Fruit fly (Drosophila melanogaster): ENCODE results near the gene Cad96Ca.

Cad96Ca gene

DNA sequence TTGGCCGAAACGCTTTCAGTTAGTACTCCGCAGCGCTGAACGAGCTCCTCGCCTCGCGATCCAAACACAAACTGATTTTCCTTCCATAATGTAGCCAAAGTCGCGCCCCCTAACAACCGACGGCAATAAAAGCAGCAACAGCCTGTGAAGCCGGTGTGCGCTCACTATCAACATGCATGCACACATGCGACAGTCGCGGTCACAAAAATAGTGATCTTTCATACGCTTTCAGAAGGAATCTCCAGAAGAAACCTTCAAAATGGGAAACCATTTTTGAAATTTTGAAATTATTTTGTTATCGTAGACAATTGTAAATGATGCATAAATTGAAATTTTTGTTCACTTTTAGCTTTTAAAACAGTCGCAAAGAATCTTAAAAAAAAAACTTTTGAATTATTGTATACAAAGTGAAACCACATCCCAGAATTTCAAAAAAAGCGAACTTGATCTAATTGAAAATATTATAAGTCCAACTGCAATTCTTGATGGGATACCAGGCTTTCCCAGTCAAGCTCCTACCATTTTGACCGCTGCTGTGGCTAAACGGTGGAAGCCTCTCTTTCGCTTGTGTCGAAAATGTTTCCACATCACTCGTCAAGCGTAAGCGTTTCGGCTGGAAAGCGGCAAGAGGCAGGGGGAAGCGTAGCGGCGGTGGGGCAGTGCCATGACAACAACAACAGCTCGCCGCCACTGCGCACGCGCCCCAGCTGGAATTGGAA is 24.3 kb upstream of the Cad96Ca start, which contains the start of gene Cad96Cb (continued):
- TF ChIP-seq CG2875 (GFP tag; optimal IDR thresholded peaks at IDR 0.05) (peak; percentile 87), ems (GFP tag; optimal IDR thresholded peaks at IDR 0.05) (peak; percentile 76), ERR (GFP tag; optimal IDR thresholded peaks at IDR 0.05) (peak; percentile 54), hb (GFP tag; IDR thresholded peaks at IDR 0.05; ENCODE audit: partially characterized antibody) (no peak), Opbp (GFP tag; IDR thresholded peaks at IDR 0.05; ENCODE audit: partially characterized antibody) (no peak), crc (GFP tag; optimal IDR thresholded peaks at IDR 0.05) (peak; percentile 59), Ets65A (GFP tag) (peak; percentile 95), rib (GFP tag; IDR thresholded peaks at IDR 0.05) (no peak), Sin3A (optimal IDR thresholded peaks at IDR 0.05) (no peak), Usf (GFP tag; optimal IDR thresholded peaks at IDR 0.05) (peak; percentile 56), CG9727 (GFP tag; optimal IDR thresholded peaks at IDR 0.05) (peak; percentile 92), CG17361 (GFP tag; IDR thresholded peaks at IDR 0.05) (peak; percentile 97), wor (GFP tag; IDR thresholded peaks at IDR 0.05) (peak; percentile 66), cato (GFP tag; optimal IDR thresholded peaks at IDR 0.05; ENCODE audit: borderline replicate concordance) (peak; percentile 71), wek (GFP tag; optimal IDR thresholded peaks at IDR 0.05) (peak; percentile 35), grau (tag; optimal IDR thresholded peaks at IDR 0.05) (peak; percentile 81), sr (GFP tag; IDR thresholded peaks at IDR 0.05) (no peak), lov (optimal IDR thresholded peaks at IDR 0.05) (no peak), lov (GFP tag; IDR thresholded peaks at IDR 0.05) (no peak), hth (optimal IDR thresholded peaks at IDR 0.05) (no peak), CG34422 (GFP tag; IDR thresholded peaks at IDR 0.05) (peak; percentile 41; the same call in 2 of the 3 replicates), H15 (GFP tag; IDR thresholded peaks at IDR 0.05) (peak; percentile 64; the same call in 1 of the 3 replicates), Hr3 (GFP tag; optimal IDR thresholded peaks at IDR 0.05) (peak; percentile 79), Atf-2 (GFP tag; optimal IDR thresholded peaks at IDR 0.05) (peak; percentile 88), nau (GFP tag; optimal IDR thresholded peaks at IDR 0.05) (no peak), Hmr (GFP tag; optimal IDR thresholded peaks at IDR 0.05) (peak; percentile 58), Stat92E (GFP tag; optimal IDR thresholded peaks at IDR 0.05) (peak in 1 of 3 experiments; percentile 27), pita (GFP tag; optimal IDR thresholded peaks at IDR 0.05) (no peak), fru (optimal IDR thresholded peaks at IDR 0.05) (no peak), C15 (GFP tag; IDR thresholded peaks at IDR 0.05) (no peak; the same call in 2 of the 3 replicates), CG10321 (GFP tag; IDR thresholded peaks at IDR 0.05) (no peak), Dip2 (GFP tag; IDR thresholded peaks at IDR 0.05) (no peak), gsb (GFP tag; IDR thresholded peaks at IDR 0.05) (no peak), crol (GFP tag; IDR thresholded peaks at IDR 0.05) (peak; percentile 75), CG14860 (GFP tag; IDR thresholded peaks at IDR 0.05; ENCODE audit: partially characterized antibody) (no peak), CG14441 (GFP tag; IDR thresholded peaks at IDR 0.05) (0 out of 2 replicates have a peak, but pooled peaks have one; percentile 11), Dp (GFP tag; optimal IDR thresholded peaks at IDR 0.05) (no peak), az2 (GFP tag; optimal IDR thresholded peaks at IDR 0.05) (peak; percentile 85), CG8944 (GFP tag; optimal IDR thresholded peaks at IDR 0.05) (peak; percentile 75), CG9797 (GFP tag; optimal IDR thresholded peaks at IDR 0.05) (no peak), otp (GFP tag; IDR thresholded peaks at IDR 0.05) (peak; percentile 38; the same call in 1 of the 3 replicates), Fer2 (tag; optimal IDR thresholded peaks at IDR 0.05) (peak; percentile 25), CG17359 (tag; optimal IDR thresholded peaks at IDR 0.05) (peak; percentile 83), Sox100B (GFP tag; optimal IDR thresholded peaks at IDR 0.05) (peak; percentile 96), fd64A (GFP tag; optimal IDR thresholded peaks at IDR 0.05) (peak; percentile 36), cas (GFP tag; IDR thresholded peaks at IDR 0.05) (no peak), ken (GFP tag; IDR thresholded peaks at IDR 0.05) (peak; percentile 71; the same call in 2 of the 3 replicates), chinmo (GFP tag; IDR thresholded peaks at IDR 0.05; ENCODE audit: partially characterized antibody) (no peak), gcm2 (GFP tag; optimal IDR thresholded peaks at IDR 0.05) (no peak), scrt (GFP tag; optimal IDR thresholded peaks at IDR 0.05) (peak; percentile 48), CHES-1-like (GFP tag; optimal IDR thresholded peaks at IDR 0.05) (peak; percentile 52)
